Worm (Caenorhabditis elegans): ENCODE results near the gene T04C12.33.
A peak's percentile ranks its signal among the peaks of the same experiment; 100 is the strongest.

Gene T04C12.33

ce11 chrV:11016846-11017553, 35.0 kb upstream of the T04C12.33 start:
- no peak for TF ChIP-seq nhr-2 (tag; optimal IDR thresholded peaks at IDR 0.05)
- TF ChIP-seq nhr-76 (tag; optimal IDR thresholded peaks at IDR 0.05), result no peak
- no peak for TF ChIP-seq nhr-12 (tag; optimal IDR thresholded peaks at IDR 0.05)
- TF ChIP-seq sptf-1 (tag; optimal IDR thresholded peaks at IDR 0.05), result no peak
- TF ChIP-seq pha-4 (tag; optimal IDR thresholded peaks at IDR 0.05), result no peak
- TF ChIP-seq elt-1 (tag; optimal IDR thresholded peaks at IDR 0.05; ENCODE audit: borderline replicate concordance, insufficient read depth), result no peak
- TF ChIP-seq ham-2 (GFP tag; optimal IDR thresholded peaks at IDR 0.05), result no peak
- no peak for TF ChIP-seq sem-2 (GFP tag; optimal IDR thresholded peaks at IDR 0.05)
- TF ChIP-seq lsy-2 (tag; optimal IDR thresholded peaks at IDR 0.05), result no peak
- no peak for TF ChIP-seq snpc-4 (tag; optimal IDR thresholded peaks at IDR 0.05)
- no peak for TF ChIP-seq lin-32 (GFP tag; optimal IDR thresholded peaks at IDR 0.05)
- no peak for TF ChIP-seq mls-2 (tag; optimal IDR thresholded peaks at IDR 0.05)
- TF ChIP-seq unc-39 (tag; optimal IDR thresholded peaks at IDR 0.05), result no peak
- no peak for TF ChIP-seq flh-1 (GFP tag; optimal IDR thresholded peaks at IDR 0.05)
- no peak for TF ChIP-seq M03D4.4 (tag; optimal IDR thresholded peaks at IDR 0.05)
- TF ChIP-seq unc-62 (GFP tag; optimal IDR thresholded peaks at IDR 0.05), result no peak

ce11 chrV:11022817-11023216, 29.2 kb upstream of the T04C12.33 start, which contains the start of the genes C13G3.12 and hot-6:
Gene C13G3.12, minus strand, starts transcription at chrV:11022917.
Gene hot-6, minus strand, starts transcription at chrV:11022937.
- TF ChIP-seq elt-3 (tag; optimal IDR thresholded peaks at IDR 0.05), result no peak
- no peak for TF ChIP-seq tbx-8 (GFP tag; optimal IDR thresholded peaks at IDR 0.05)
- no peak for TF ChIP-seq unc-39 (tag; optimal IDR thresholded peaks at IDR 0.05)

ce11 chrV:11027740-11028139, 24.3 kb upstream of the T04C12.33 start:
- TF ChIP-seq mep-1 (tag; optimal IDR thresholded peaks at IDR 0.05), result no peak
- TF ChIP-seq elt-1 (tag; optimal IDR thresholded peaks at IDR 0.05; ENCODE audit: borderline replicate concordance, insufficient read depth), result no peak
- TF ChIP-seq nhr-237 (tag; optimal IDR thresholded peaks at IDR 0.05), result no peak
- TF ChIP-seq tbx-8 (GFP tag; optimal IDR thresholded peaks at IDR 0.05), result no peak
- TF ChIP-seq lin-32 (GFP tag; optimal IDR thresholded peaks at IDR 0.05), result no peak
- TF ChIP-seq flh-1 (GFP tag; optimal IDR thresholded peaks at IDR 0.05), result no peak
- TF ChIP-seq ham-2 (GFP tag; optimal IDR thresholded peaks at IDR 0.05), result no peak
- TF ChIP-seq cnd-1 (tag; optimal IDR thresholded peaks at IDR 0.05), result no peak
- TF ChIP-seq bed-3 (GFP tag; optimal IDR thresholded peaks at IDR 0.05), result no peak
- TF ChIP-seq drap-1 (GFP tag; optimal IDR thresholded peaks at IDR 0.05), result no peak

ce11 chrV:11029309-11029708, 22.7 kb upstream of the T04C12.33 start:
- TF ChIP-seq drap-1 (GFP tag; optimal IDR thresholded peaks at IDR 0.05), result no peak
- TF ChIP-seq nhr-12 (tag; optimal IDR thresholded peaks at IDR 0.05), result no peak
- no peak for TF ChIP-seq nhr-2 (tag; optimal IDR thresholded peaks at IDR 0.05)
- peak; percentile 4 for TF ChIP-seq lin-32 (GFP tag; optimal IDR thresholded peaks at IDR 0.05)
- TF ChIP-seq tbx-8 (GFP tag; optimal IDR thresholded peaks at IDR 0.05), result no peak
- TF ChIP-seq unc-120 (tag; optimal IDR thresholded peaks at IDR 0.05; ENCODE audit: poor library complexity, severe bottlenecking), result no peak
- peak; percentile 66 for TF ChIP-seq sptf-1 (tag; optimal IDR thresholded peaks at IDR 0.05)
- peak; percentile 49 for TF ChIP-seq nhr-237 (tag; optimal IDR thresholded peaks at IDR 0.05)
- TF ChIP-seq M03D4.4 (tag; optimal IDR thresholded peaks at IDR 0.05), result no peak
- no peak for TF ChIP-seq ceh-39 (tag; optimal IDR thresholded peaks at IDR 0.05)
- TF ChIP-seq nhr-76 (tag; optimal IDR thresholded peaks at IDR 0.05), result no peak
- TF ChIP-seq unc-39 (tag; optimal IDR thresholded peaks at IDR 0.05), result no peak
- TF ChIP-seq ceh-83 (GFP tag; optimal IDR thresholded peaks at IDR 0.05), result no peak
- TF ChIP-seq zip-8 (tag; optimal IDR thresholded peaks at IDR 0.05), result no peak
- no peak for TF ChIP-seq flh-1 (GFP tag; optimal IDR thresholded peaks at IDR 0.05)
- no peak for TF ChIP-seq elt-3 (tag; optimal IDR thresholded peaks at IDR 0.05)
- TF ChIP-seq hlh-1 (tag; optimal IDR thresholded peaks at IDR 0.05), result peak; percentile 3
- no peak for TF ChIP-seq mls-2 (tag; optimal IDR thresholded peaks at IDR 0.05)
- peak; percentile 25 for TF ChIP-seq ces-1 (GFP tag; optimal IDR thresholded peaks at IDR 0.05)
- TF ChIP-seq ceh-43 (GFP tag; optimal IDR thresholded peaks at IDR 0.05), result no peak
- no peak for TF ChIP-seq mep-1 (tag; optimal IDR thresholded peaks at IDR 0.05)
- TF ChIP-seq pha-4 (tag; optimal IDR thresholded peaks at IDR 0.05), result no peak
- no peak for TF ChIP-seq sem-2 (GFP tag; optimal IDR thresholded peaks at IDR 0.05)
- no peak for TF ChIP-seq unc-62 (GFP tag; optimal IDR thresholded peaks at IDR 0.05)
- TF ChIP-seq ham-2 (GFP tag; optimal IDR thresholded peaks at IDR 0.05), result no peak
- peak; percentile 32 for TF ChIP-seq cnd-1 (tag; optimal IDR thresholded peaks at IDR 0.05)
- no peak for TF ChIP-seq mab-5 (tag; optimal IDR thresholded peaks at IDR 0.05)
- no peak for TF ChIP-seq elt-1 (tag; optimal IDR thresholded peaks at IDR 0.05; ENCODE audit: borderline replicate concordance, insufficient read depth)
- no peak for TF ChIP-seq snpc-4 (tag; optimal IDR thresholded peaks at IDR 0.05)
- TF ChIP-seq lin-13 (tag; optimal IDR thresholded peaks at IDR 0.05), result no peak
- TF ChIP-seq bed-3 (GFP tag; optimal IDR thresholded peaks at IDR 0.05), result no peak
- TF ChIP-seq lsy-2 (tag; optimal IDR thresholded peaks at IDR 0.05), result peak; percentile 16
- no peak for TF ChIP-seq ztf-11 (tag; optimal IDR thresholded peaks at IDR 0.05)
- TF ChIP-seq nhr-28 (tag; optimal IDR thresholded peaks at IDR 0.05), result no peak
- TF ChIP-seq blmp-1 (tag; optimal IDR thresholded peaks at IDR 0.05), result no peak

All from whole organism, mixed stage, embryonic.